Fruit fly (Drosophila melanogaster): ENCODE results near the gene Spg7.

Gene Spg7

dm6 chrX:2646022-2646761, 51.8 kb downstream of the Spg7 start (continued):
- peak; percentile 79 for TF ChIP-seq psq (GFP tag; optimal IDR thresholded peaks at IDR 0.05)
- peak; percentile 91 for TF ChIP-seq CG6272 (GFP tag; IDR thresholded peaks at IDR 0.05)
- peak; percentile 98 for TF ChIP-seq odd (GFP tag; optimal IDR thresholded peaks at IDR 0.05)
- peak; percentile 85 for TF ChIP-seq CG11560 (tag; IDR thresholded peaks at IDR 0.05)
- peak; percentile 97 for TF ChIP-seq CG8944 (GFP tag; optimal IDR thresholded peaks at IDR 0.05)
- peak; percentile 96 for TF ChIP-seq pho (GFP tag; optimal IDR thresholded peaks at IDR 0.05)
- peak; percentile 64 for TF ChIP-seq cg (GFP tag; optimal IDR thresholded peaks at IDR 0.05)
- peak; percentile 94 for TF ChIP-seq CG12236 (GFP tag; optimal IDR thresholded peaks at IDR 0.05)
- TF ChIP-seq Fer3 (tag; optimal IDR thresholded peaks at IDR 0.05): peak; percentile 96
- TF ChIP-seq trem (tag; optimal IDR thresholded peaks at IDR 0.05): peak; percentile 90
- peak; percentile 86 for TF ChIP-seq TFAM (GFP tag; optimal IDR thresholded peaks at IDR 0.05)
- peak; percentile 96 for TF ChIP-seq CG11093 (GFP tag; IDR thresholded peaks at IDR 0.05)
- TF ChIP-seq CG4707 (GFP tag; optimal IDR thresholded peaks at IDR 0.05): peak; percentile 95
- TF ChIP-seq ERR (GFP tag; optimal IDR thresholded peaks at IDR 0.05): peak; percentile 95
- TF ChIP-seq Neu2 (GFP tag; optimal IDR thresholded peaks at IDR 0.05; ENCODE audit: borderline replicate concordance): peak; percentile 82
- peak; percentile 91 for TF ChIP-seq wek (GFP tag; optimal IDR thresholded peaks at IDR 0.05)
- peak; percentile 97 for TF ChIP-seq nmo (GFP tag; optimal IDR thresholded peaks at IDR 0.05)
- TF ChIP-seq klu (GFP tag; IDR thresholded peaks at IDR 0.05): peak; percentile 89
- TF ChIP-seq CG12659 (GFP tag; optimal IDR thresholded peaks at IDR 0.05): peak; percentile 99
- TF ChIP-seq unc-4 (GFP tag; IDR thresholded peaks at IDR 0.05; ENCODE audit: partially characterized antibody): no peak
- peak; percentile 75 for TF ChIP-seq MESR4 (GFP tag; optimal IDR thresholded peaks at IDR 0.05)
- peak; percentile 97 for TF ChIP-seq CG9609 (GFP tag; optimal IDR thresholded peaks at IDR 0.05)
- peak; percentile 96 for TF ChIP-seq Dip3 (GFP tag; optimal IDR thresholded peaks at IDR 0.05)
- TF ChIP-seq CG8924 (tag; optimal IDR thresholded peaks at IDR 0.05): peak; percentile 98
- TF ChIP-seq Xbp1 (GFP tag; optimal IDR thresholded peaks at IDR 0.05): peak; percentile 98
- TF ChIP-seq B-H2 (GFP tag; optimal IDR thresholded peaks at IDR 0.05): peak; percentile 90
- peak; percentile 90 for TF ChIP-seq CG5180 (GFP tag; optimal IDR thresholded peaks at IDR 0.05)
- peak; percentile 89 for TF ChIP-seq CG10274 (GFP tag; optimal IDR thresholded peaks at IDR 0.05)
- TF ChIP-seq NC2α (GFP tag; optimal IDR thresholded peaks at IDR 0.05): peak; percentile 95
- TF ChIP-seq ase (GFP tag; IDR thresholded peaks at IDR 0.05): peak; percentile 92
- peak; percentile 96 for TF ChIP-seq Oaz (GFP tag; IDR thresholded peaks at IDR 0.05)
- peak; percentile 88 for TF ChIP-seq fd64A (GFP tag; optimal IDR thresholded peaks at IDR 0.05)
- TF ChIP-seq CG17829 (tag; optimal IDR thresholded peaks at IDR 0.05): peak; percentile 95
- TF ChIP-seq Sry-β (GFP tag; optimal IDR thresholded peaks at IDR 0.05): peak; percentile 61
- TF ChIP-seq CG7745 (tag; optimal IDR thresholded peaks at IDR 0.05): peak; percentile 71
- TF ChIP-seq CG34422 (GFP tag; IDR thresholded peaks at IDR 0.05): peak; percentile 95
- peak; percentile 91; the same call in 3 of the 4 replicates for TF ChIP-seq Gug (GFP tag; IDR thresholded peaks at IDR 0.05)
- peak; percentile 95 for TF ChIP-seq NK7.1 (GFP tag; optimal IDR thresholded peaks at IDR 0.05)
- TF ChIP-seq insv (GFP tag; optimal IDR thresholded peaks at IDR 0.05): peak; percentile 56 to 76
- TF ChIP-seq Pdp1 (GFP tag; optimal IDR thresholded peaks at IDR 0.05): peak; percentile 89 to 95
- peak; percentile 94 for TF ChIP-seq CG6765 (GFP tag; optimal IDR thresholded peaks at IDR 0.05)
- TF ChIP-seq Hr3 (GFP tag; optimal IDR thresholded peaks at IDR 0.05): peak; percentile 96
- peak; percentile 99 for TF ChIP-seq row (GFP tag; IDR thresholded peaks at IDR 0.05)
- TF ChIP-seq vfl (GFP tag; optimal IDR thresholded peaks at IDR 0.05): peak; percentile 93
- TF ChIP-seq Hr39 (optimal IDR thresholded peaks at IDR 0.05): no peak
- TF ChIP-seq Mrtf (GFP tag; IDR thresholded peaks at IDR 0.05): peak; percentile 95
- TF ChIP-seq Nf-YC (tag; optimal IDR thresholded peaks at IDR 0.05): peak; percentile 88
- peak; percentile 95 for TF ChIP-seq CG3407 (GFP tag; optimal IDR thresholded peaks at IDR 0.05)
- peak; percentile 67; the same call in 2 of the 3 replicates for TF ChIP-seq CG6791 (GFP tag; IDR thresholded peaks at IDR 0.05; ENCODE audit: partially characterized antibody)

Data from whole organism, embryonic.